Fruit fly (Drosophila melanogaster) S2 (cell line): ENCODE data around the gene CG12708.

ENCODE experiments used
- CG8478 ChIP-seq: fragments of >200 bp; optimal IDR thresholded peaks from 2 replicates; lab custom pipeline; 2018
- CTCF ChIP-seq, 2 experiments: fragments of >200 bp; optimal IDR thresholded peaks; 2 replicates each; lab custom pipeline; 2018

dm6 chrX:15674337-15674736, 939 bp upstream of the CG12708 start:
- TF ChIP-seq CG8478 (lab: Kevin White, UChicago) (no peak), CTCF (optimal IDR thresholded peaks at IDR 0.05; lab: Kevin White, UChicago) (no peak)
